Worm (Caenorhabditis elegans): ENCODE data around the gene hrg-3.

DNA sequence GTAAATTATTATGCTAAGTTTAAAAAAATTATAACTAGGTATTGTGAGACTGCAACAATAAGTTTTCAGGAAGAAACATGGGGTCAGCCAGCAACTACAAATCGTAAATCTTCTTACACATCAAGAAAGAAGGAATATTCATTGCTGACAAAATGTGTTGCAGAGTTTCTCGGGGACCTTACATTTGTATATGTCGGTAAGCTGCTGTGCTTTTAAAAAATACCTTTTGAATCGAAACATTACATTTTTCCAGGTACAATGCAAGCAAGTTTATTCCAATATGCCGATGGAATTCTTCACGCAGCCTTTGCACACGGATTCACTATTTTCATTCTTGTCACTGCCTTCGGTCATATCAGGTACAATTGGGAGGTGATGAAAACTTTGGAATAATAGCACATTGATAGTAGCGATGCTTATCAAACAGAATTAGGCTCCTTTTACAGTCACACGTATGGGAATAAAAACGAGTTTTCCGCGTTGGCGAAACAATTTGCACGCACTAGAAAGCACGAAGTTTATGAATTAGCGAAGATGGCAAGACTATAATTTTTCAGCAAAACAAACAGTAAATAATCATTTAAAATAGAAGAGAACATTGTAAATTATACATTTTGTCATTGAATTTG is 18.1 kb upstream of the hrg-3 start:
- no peak for TF ChIP-seq mdl-1 (tag; optimal IDR thresholded peaks at IDR 0.05)
- TF ChIP-seq elt-3 (tag; optimal IDR thresholded peaks at IDR 0.05), result no peak
- no peak for TF ChIP-seq skn-1 (tag; optimal IDR thresholded peaks at IDR 0.05)
- TF ChIP-seq ztf-11 (tag; optimal IDR thresholded peaks at IDR 0.05), result no peak
- no peak for TF ChIP-seq unc-62 (GFP tag; optimal IDR thresholded peaks at IDR 0.05)
- no peak for TF ChIP-seq blmp-1 (tag; optimal IDR thresholded peaks at IDR 0.05; ENCODE audit: insufficient read depth)
- TF ChIP-seq snpc-4 (tag; optimal IDR thresholded peaks at IDR 0.05), result no peak
- TF ChIP-seq ceh-82 (tag; optimal IDR thresholded peaks at IDR 0.05), result no peak
- TF ChIP-seq nhr-25 (tag; optimal IDR thresholded peaks at IDR 0.05), result no peak
- TF ChIP-seq fos-1 (tag; optimal IDR thresholded peaks at IDR 0.05), result peak; percentile 71

All from whole organism, L2 larva.